Fruit fly (Drosophila melanogaster) whole organism, embryonic: ENCODE measurements around the gene Cfp1.

ENCODE experiments used
- Abd-B ChIP-seq: fragments of 200-800 bp; sonication (Bioruptor generic); optimal IDR thresholded peaks from 2 replicates; lab custom pipeline; 2018; ENCODE audit warnings: missing biosample characterization, mild to moderate bottlenecking, missing genetic modification characterization, moderate library complexity
- Ada2b ChIP-seq: fragments of 200-800 bp; sonication (Bioruptor generic); IDR thresholded peaks from 2 replicates; pipeline ENCODE4 v1.3.6; 2022; ENCODE audit warnings: missing biosample characterization, missing genetic modification characterization
- Antp ChIP-seq: fragments of 200-800 bp; sonication (Bioruptor generic); optimal IDR thresholded peaks from 3 replicates; lab custom pipeline; 2016; ENCODE audit warnings: missing biosample characterization, missing genetic modification characterization
- BtbVII ChIP-seq: fragments of 200-800 bp; sonication (Bioruptor generic); optimal IDR thresholded peaks from 3 replicates; lab custom pipeline; 2017; ENCODE audit warnings: missing biosample characterization, mild to moderate bottlenecking, missing genetic modification characterization
- CG11504 ChIP-seq: fragments of 200-800 bp; sonication (Bioruptor generic); optimal IDR thresholded peaks from 3 replicates; lab custom pipeline; 2019; ENCODE audit warnings: missing biosample characterization, mild to moderate bottlenecking, missing genetic modification characterization, moderate library complexity
- CG12219 ChIP-seq: fragments of 200-800 bp; sonication (Bioruptor generic); optimal IDR thresholded peaks from 3 replicates; lab custom pipeline; 2018; ENCODE audit warnings: missing biosample characterization, mild to moderate bottlenecking, missing genetic modification characterization
- CG1233 ChIP-seq: fragments of 200-800 bp; sonication (Bioruptor generic); optimal IDR thresholded peaks from 4 replicates; lab custom pipeline; 2018; ENCODE audit warnings: missing biosample characterization, mild to moderate bottlenecking, missing genetic modification characterization
- CG12769 ChIP-seq: fragments of 200-800 bp; sonication (Bioruptor generic); optimal IDR thresholded peaks from 2 replicates; lab custom pipeline; 2019; ENCODE audit warnings: missing biosample characterization, mild to moderate bottlenecking, missing genetic modification characterization, moderate library complexity
- CG14965 ChIP-seq: fragments of 200-800 bp; sonication (Bioruptor generic); optimal IDR thresholded peaks from 2 replicates; lab custom pipeline; 2016; ENCODE audit warnings: missing biosample characterization, missing genetic modification characterization, borderline replicate concordance
- CG15479 ChIP-seq: fragments of 200-800 bp; sonication (Bioruptor generic); optimal IDR thresholded peaks from 3 replicates; lab custom pipeline; 2019; ENCODE audit warnings: missing biosample characterization, mild to moderate bottlenecking, missing genetic modification characterization, moderate library complexity
- CG17568 ChIP-seq: fragments of 200-800 bp; sonication (Bioruptor generic); optimal IDR thresholded peaks from 2 replicates; lab custom pipeline; 2018; ENCODE audit warnings: missing biosample characterization, mild to moderate bottlenecking, missing genetic modification characterization, moderate library complexity
- CG17829 ChIP-seq: fragments of 200-800 bp; optimal IDR thresholded peaks from 2 replicates; lab custom pipeline; 2019; ENCODE audit warnings: missing biosample characterization, mild to moderate bottlenecking, missing genetic modification characterization, moderate library complexity
- CG2116 ChIP-seq: fragments of 200-800 bp; sonication (Bioruptor generic); optimal IDR thresholded peaks from 3 replicates; lab custom pipeline; 2018; ENCODE audit warnings: missing biosample characterization, mild to moderate bottlenecking, missing genetic modification characterization
- CG30020 ChIP-seq: fragments of 200-800 bp; optimal IDR thresholded peaks from 2 replicates; lab custom pipeline; 2019; ENCODE audit warnings: missing biosample characterization, mild to moderate bottlenecking, missing genetic modification characterization, moderate library complexity
- CG3163 ChIP-seq: fragments of 200-800 bp; sonication (Bioruptor generic); optimal IDR thresholded peaks from 3 replicates; lab custom pipeline; 2016; ENCODE audit warnings: missing biosample characterization, missing genetic modification characterization
- CG3838 ChIP-seq: fragments of 200-800 bp; sonication (Bioruptor generic); optimal IDR thresholded peaks from 3 replicates; lab custom pipeline; 2016; ENCODE audit warnings: missing biosample characterization, missing genetic modification characterization
- CG42726 ChIP-seq: fragments of 200-800 bp; sonication (Bioruptor generic); IDR thresholded peaks from 2 replicates; pipeline ENCODE4 v1.3.6; 2022; ENCODE audit warnings: missing biosample characterization, missing genetic modification characterization; ENCODE audit not compliant: partially characterized antibody
- CG4360 ChIP-seq: fragments of 200-800 bp; sonication (Bioruptor generic); IDR thresholded peaks from 2 replicates; pipeline ENCODE4 v1.3.6; 2022; ENCODE audit warnings: missing biosample characterization, missing genetic modification characterization
- CG4730 ChIP-seq: fragments of 200-800 bp; sonication (Bioruptor generic); IDR thresholded peaks from 2 replicates; pipeline ENCODE4 v1.3.6; 2022; ENCODE audit warnings: missing biosample characterization, missing genetic modification characterization
- CG5180 ChIP-seq: fragments of 200-800 bp; sonication (Bioruptor generic); optimal IDR thresholded peaks from 3 replicates; lab custom pipeline; 2017; ENCODE audit warnings: missing biosample characterization, missing genetic modification characterization, mild to moderate bottlenecking, moderate library complexity, missing genetic modification reagents
- CG6854 ChIP-seq: fragments of 200-800 bp; sonication (Bioruptor generic); optimal IDR thresholded peaks from 3 replicates; lab custom pipeline; 2017; ENCODE audit warnings: missing biosample characterization, mild to moderate bottlenecking, missing genetic modification characterization
- CG8089 ChIP-seq: fragments of 200-800 bp; sonication (Bioruptor generic); optimal IDR thresholded peaks from 3 replicates; lab custom pipeline; 2016; ENCODE audit warnings: missing biosample characterization, missing genetic modification characterization
- CG9797 ChIP-seq: fragments of 200-800 bp; sonication (Bioruptor generic); optimal IDR thresholded peaks from 3 replicates; lab custom pipeline; 2018; ENCODE audit warnings: missing biosample characterization, mild to moderate bottlenecking, missing genetic modification characterization
- CTCF ChIP-seq: fragments of 200-800 bp; sonication (Bioruptor generic); optimal IDR thresholded peaks from 2 replicates; lab custom pipeline; 2017; ENCODE audit warnings: missing biosample characterization, mild to moderate bottlenecking, missing genetic modification characterization, moderate library complexity
- CoRest ChIP-seq: fragments of 200-800 bp; sonication (Bioruptor generic); optimal IDR thresholded peaks from 3 replicates; lab custom pipeline; 2018; ENCODE audit warnings: missing biosample characterization, mild to moderate bottlenecking, missing genetic modification characterization, moderate library complexity
- Fer1 ChIP-seq: fragments of 200-800 bp; sonication (Bioruptor generic); optimal IDR thresholded peaks from 2 replicates; lab custom pipeline; 2017; ENCODE audit warnings: missing biosample characterization, mild to moderate bottlenecking, missing genetic modification characterization
- Gsc ChIP-seq: fragments of 200-800 bp; sonication (Bioruptor generic); IDR thresholded peaks from 2 replicates; pipeline ENCODE4 v1.3.6; 2022; ENCODE audit warnings: missing biosample characterization, missing genetic modification characterization
- Med ChIP-seq: fragments of 200-800 bp; sonication (Bioruptor generic); peaks from one replicate; lab custom pipeline; 2016; ENCODE audit warnings: missing biosample characterization, missing genetic modification characterization, mild to moderate bottlenecking, inconsistent platforms, moderate library complexity
- Meics ChIP-seq: fragments of 200-800 bp; sonication (Bioruptor generic); optimal IDR thresholded peaks from 2 replicates; lab custom pipeline; 2017; ENCODE audit warnings: missing biosample characterization, mild to moderate bottlenecking, missing genetic modification characterization
- Myb ChIP-seq: fragments of 200-800 bp; sonication (Bioruptor generic); optimal IDR thresholded peaks from 2 replicates; lab custom pipeline; 2016; ENCODE audit warnings: missing biosample characterization, missing genetic modification characterization
- Nf-YA ChIP-seq: fragments of 200-800 bp; sonication (Bioruptor generic); IDR thresholded peaks from 2 replicates; pipeline ENCODE4 v1.3.6; 2022; ENCODE audit warnings: missing biosample characterization, missing genetic modification characterization
- Oli ChIP-seq: fragments of 200-800 bp; sonication (Bioruptor generic); optimal IDR thresholded peaks from 2 replicates; lab custom pipeline; 2018; ENCODE audit warnings: missing biosample characterization, mild to moderate bottlenecking, missing genetic modification characterization, moderate library complexity
- Sry-β ChIP-seq: fragments of 200-800 bp; sonication (Bioruptor generic); optimal IDR thresholded peaks from 2 replicates; lab custom pipeline; 2018; ENCODE audit warnings: missing biosample characterization, mild to moderate bottlenecking, missing genetic modification characterization, moderate library complexity
- Tbp ChIP-seq: fragments of >200 bp; optimal IDR thresholded peaks from 2 replicates; lab custom pipeline; 2018; ENCODE audit warnings: missing biosample characterization, missing genetic modification characterization
- ac ChIP-seq: fragments of 200-800 bp; sonication (Bioruptor generic); optimal IDR thresholded peaks from 3 replicates; lab custom pipeline; 2017; ENCODE audit warnings: missing biosample characterization, mild to moderate bottlenecking, missing genetic modification characterization
- al ChIP-seq: fragments of 200-800 bp; sonication (Bioruptor generic); IDR thresholded peaks from 2 replicates; pipeline ENCODE4 v1.3.6; 2022; ENCODE audit warnings: missing biosample characterization, missing genetic modification characterization
- bigmax ChIP-seq: fragments of 200-800 bp; sonication (Bioruptor generic); optimal IDR thresholded peaks from 2 replicates; lab custom pipeline; 2018; ENCODE audit warnings: missing biosample characterization, mild to moderate bottlenecking, missing genetic modification characterization
- cas ChIP-seq: fragments of 200-800 bp; sonication (Bioruptor generic); IDR thresholded peaks from 2 replicates; pipeline ENCODE4 v1.3.6; 2022; ENCODE audit warnings: missing biosample characterization, missing genetic modification characterization
- danr ChIP-seq: fragments of 200-800 bp; sonication (Bioruptor generic); IDR thresholded peaks from 2 replicates; pipeline ENCODE4 v1.3.6; 2022; ENCODE audit warnings: missing biosample characterization, missing genetic modification characterization
- fd96Cb ChIP-seq: fragments of 200-800 bp; sonication (Bioruptor generic); optimal IDR thresholded peaks from 2 replicates; lab custom pipeline; 2018; ENCODE audit warnings: missing biosample characterization, mild to moderate bottlenecking, missing genetic modification characterization, moderate library complexity
- grn ChIP-seq: fragments of 200-800 bp; sonication (Bioruptor generic); optimal IDR thresholded peaks from 3 replicates; lab custom pipeline; 2017; ENCODE audit warnings: missing biosample characterization, missing genetic modification characterization
- knrl ChIP-seq: fragments of 200-800 bp; sonication (Bioruptor generic); IDR thresholded peaks from 3 replicates; pipeline ENCODE4 v1.3.6; 2022; ENCODE audit warnings: missing biosample characterization, missing genetic modification characterization; ENCODE audit not compliant: partially characterized antibody
- luna ChIP-seq: fragments of 200-800 bp; sonication (Bioruptor generic); optimal IDR thresholded peaks from 2 replicates; lab custom pipeline; 2016; ENCODE audit warnings: missing biosample characterization, missing genetic modification characterization
- mam ChIP-seq: fragments of 200-800 bp; sonication (Bioruptor generic); optimal IDR thresholded peaks from 3 replicates; lab custom pipeline; 2016; ENCODE audit warnings: missing biosample characterization, missing genetic modification characterization
- oc ChIP-seq: fragments of 200-800 bp; sonication (Bioruptor generic); optimal IDR thresholded peaks from 2 replicates; lab custom pipeline; 2018; ENCODE audit warnings: missing biosample characterization, mild to moderate bottlenecking, missing genetic modification characterization, moderate library complexity
- odd ChIP-seq: fragments of 200-800 bp; sonication (Bioruptor generic); optimal IDR thresholded peaks from 2 replicates; lab custom pipeline; 2017; ENCODE audit warnings: missing biosample characterization, mild to moderate bottlenecking, missing genetic modification characterization
- psq ChIP-seq: fragments of 200-800 bp; sonication (Bioruptor generic); optimal IDR thresholded peaks from 2 replicates; lab custom pipeline; 2017; ENCODE audit warnings: missing biosample characterization, missing genetic modification characterization
- scrt ChIP-seq: fragments of 200-800 bp; sonication (Bioruptor generic); optimal IDR thresholded peaks from 2 replicates; lab custom pipeline; 2018; ENCODE audit warnings: missing biosample characterization, mild to moderate bottlenecking, missing genetic modification characterization, moderate library complexity
- sd ChIP-seq: fragments of 200-800 bp; sonication (Bioruptor generic); optimal IDR thresholded peaks from 3 replicates; lab custom pipeline; 2018; ENCODE audit warnings: missing biosample characterization, mild to moderate bottlenecking, missing genetic modification characterization, moderate library complexity
- sob ChIP-seq: fragments of 200-800 bp; sonication (Bioruptor generic); IDR thresholded peaks from 2 replicates; pipeline ENCODE4 v1.3.6; 2022; ENCODE audit warnings: missing biosample characterization, missing genetic modification characterization
- sr ChIP-seq: fragments of 200-800 bp; sonication (Bioruptor generic); IDR thresholded peaks from 3 replicates; pipeline ENCODE4 v1.3.6; 2022; ENCODE audit warnings: missing biosample characterization, missing genetic modification characterization

Cfp1 gene

DNA sequence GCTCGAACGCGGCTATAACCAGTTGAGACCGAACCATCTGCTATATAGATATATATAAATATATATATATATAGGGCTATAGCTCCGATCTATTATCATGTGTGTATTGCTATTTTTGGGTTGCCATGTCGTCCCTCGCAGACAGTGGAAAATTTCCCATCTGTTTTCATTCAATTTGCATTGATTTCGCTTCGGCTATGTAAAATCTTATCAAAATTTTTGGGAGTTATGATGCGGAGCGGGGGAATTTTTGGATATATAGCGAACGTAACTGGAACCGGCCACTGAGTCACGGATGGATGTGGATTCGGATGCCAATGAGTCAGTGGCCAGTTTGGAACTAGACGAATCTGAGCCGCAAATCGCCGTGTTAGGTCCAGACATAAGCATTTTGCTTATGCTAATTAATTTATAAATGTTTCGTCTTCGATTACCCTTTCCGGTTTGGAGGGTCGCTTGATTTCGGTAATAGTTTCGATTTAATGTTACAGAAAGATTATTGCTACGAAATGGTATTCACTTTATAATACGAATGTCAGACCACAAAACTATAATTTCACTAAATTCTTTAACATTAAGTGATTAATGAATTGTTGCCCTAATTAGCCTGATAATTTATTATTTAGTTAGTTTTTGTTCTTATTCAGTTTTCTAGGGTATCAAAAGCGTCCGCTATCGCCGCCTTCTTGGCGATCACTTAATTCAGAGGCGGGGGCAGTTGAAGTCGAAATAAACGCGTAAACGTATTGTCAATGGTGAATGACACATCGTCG is 25.1 kb upstream of the Cfp1 start (continued):
- TF ChIP-seq grn (GFP tag; lab: Kevin White, UChicago) = no peak
- TF ChIP-seq Meics (GFP tag; lab: Kevin White, UChicago) = peak; percentile 32
- no peak for TF ChIP-seq danr (GFP tag; lab: Robert Waterston, UW)
- TF ChIP-seq BtbVII = no peak
- TF ChIP-seq sr = no peak
- TF ChIP-seq al (GFP tag; lab: Robert Waterston, UW) = 0 out of 2 replicates have a peak, but pooled peaks have one; percentile 18
- TF ChIP-seq sd (tag; lab: Kevin White, UChicago) = no peak
- TF ChIP-seq mam (GFP tag; lab: Kevin White, UChicago) = peak; percentile 22
- TF ChIP-seq knrl = no peak
- TF ChIP-seq Oli (tag; lab: Kevin White, UChicago) = peak; percentile 6
- TF ChIP-seq CG5180 = no peak
- TF ChIP-seq Tbp (GFP tag; lab: Kevin White, UChicago) = no peak
- peak; percentile 20 for TF ChIP-seq CoRest (tag; lab: Kevin White, UChicago)
- TF ChIP-seq Med (GFP tag; lab: Kevin White, UChicago) = peak; percentile 78
- TF ChIP-seq CG3838 (GFP tag; lab: Kevin White, UChicago) = no peak
- TF ChIP-seq CG17568 (GFP tag; lab: Kevin White, UChicago) = no peak
- no peak for TF ChIP-seq CG4360 (GFP tag; lab: Robert Waterston, UW)
- TF ChIP-seq luna (GFP tag; lab: Kevin White, UChicago) = no peak
- no peak for TF ChIP-seq CG42726 (GFP tag; lab: Robert Waterston, UW)
- TF ChIP-seq sob (GFP tag; lab: Robert Waterston, UW) = no peak
- TF ChIP-seq Sry-β (GFP tag; lab: Kevin White, UChicago) = no peak
- TF ChIP-seq CG9797 = no peak
- no peak for TF ChIP-seq Abd-B (GFP tag; lab: Kevin White, UChicago)
- TF ChIP-seq scrt (GFP tag; lab: Kevin White, UChicago) = no peak
- no peak for TF ChIP-seq bigmax (GFP tag; lab: Kevin White, UChicago)
- no peak for TF ChIP-seq Nf-YA (GFP tag; lab: Robert Waterston, UW)
- TF ChIP-seq oc = no peak
- no peak for TF ChIP-seq CG14965 (GFP tag; lab: Kevin White, UChicago)
- TF ChIP-seq CG1233 = no peak
- no peak for TF ChIP-seq CG2116 (GFP tag; lab: Kevin White, UChicago)
- TF ChIP-seq odd (GFP tag; lab: Kevin White, UChicago) = no peak
- TF ChIP-seq CG17829 = no peak
- TF ChIP-seq CG12769 (tag; lab: Kevin White, UChicago) = no peak
- no peak for TF ChIP-seq Antp (GFP tag; lab: Kevin White, UChicago)
- no peak for TF ChIP-seq fd96Cb (tag; lab: Kevin White, UChicago)
- peak; percentile 51 for TF ChIP-seq CG11504 (tag; lab: Kevin White, UChicago)
- no peak for TF ChIP-seq CG30020 (tag; lab: Kevin White, UChicago)
- TF ChIP-seq CTCF = no peak
- TF ChIP-seq CG4730 (GFP tag; lab: Robert Waterston, UW) = no peak
- TF ChIP-seq ac = no peak
- no peak for TF ChIP-seq cas (GFP tag; lab: Robert Waterston, UW)
- no peak for TF ChIP-seq CG3163
- TF ChIP-seq Gsc (GFP tag; lab: Robert Waterston, UW) = no peak
- no peak for TF ChIP-seq Fer1 (GFP tag; lab: Kevin White, UChicago)
- no peak for TF ChIP-seq CG12219 (GFP tag; lab: Kevin White, UChicago)
- TF ChIP-seq Myb = no peak
- no peak for TF ChIP-seq Ada2b (GFP tag; lab: Robert Waterston, UW)
- no peak for TF ChIP-seq CG8089 (GFP tag; lab: Kevin White, UChicago)
- TF ChIP-seq psq (GFP tag; lab: Kevin White, UChicago) = no peak
- no peak for TF ChIP-seq CG15479
- TF ChIP-seq CG6854 (GFP tag; lab: Kevin White, UChicago) = no peak
